Fruit fly (Drosophila melanogaster): ENCODE data around the gene CG11843.

DNA sequence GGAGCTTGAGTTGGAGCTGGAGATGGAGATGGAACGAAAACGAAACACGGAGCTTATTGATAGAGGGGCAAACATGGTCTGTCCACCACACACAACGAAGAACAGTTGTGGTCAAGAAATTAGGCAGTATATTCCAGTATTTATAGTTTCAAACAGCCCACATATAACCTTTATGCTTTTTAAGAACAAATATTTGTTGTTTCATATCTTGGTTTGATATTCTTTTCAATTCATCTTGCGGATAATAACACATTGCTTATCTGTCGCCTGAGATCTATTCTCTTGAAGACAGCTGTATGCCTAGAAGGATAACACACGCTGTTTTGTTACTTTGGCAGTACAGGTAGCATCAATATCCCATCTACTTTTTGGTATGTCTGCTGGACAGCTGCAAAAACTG, 18.7 kb downstream of the CG11843 start:
- no peak for TF ChIP-seq br (GFP tag; optimal IDR thresholded peaks at IDR 0.05)
- TF ChIP-seq dsf (GFP tag; optimal IDR thresholded peaks at IDR 0.05; ENCODE audit: borderline replicate concordance): no peak
- TF ChIP-seq lola (GFP tag; optimal IDR thresholded peaks at IDR 0.05): no peak
- TF ChIP-seq dmrt93B (GFP tag; optimal IDR thresholded peaks at IDR 0.05): no peak
- TF ChIP-seq HLH106 (tag; optimal IDR thresholded peaks at IDR 0.05): no peak
- TF ChIP-seq h (GFP tag; optimal IDR thresholded peaks at IDR 0.05): peak; percentile 44
- TF ChIP-seq psq (GFP tag; optimal IDR thresholded peaks at IDR 0.05): peak; percentile 25
- TF ChIP-seq dl (GFP tag; optimal IDR thresholded peaks at IDR 0.05; ENCODE audit: insufficient read depth in 1 of 2, partially characterized antibody in 2 of 2): no peak
- TF ChIP-seq Dfd (GFP tag; optimal IDR thresholded peaks at IDR 0.05): no peak
- TF ChIP-seq Hnf4 (GFP tag; optimal IDR thresholded peaks at IDR 0.05): no peak
- no peak for TF ChIP-seq Abd-B (GFP tag; optimal IDR thresholded peaks at IDR 0.05)
- TF ChIP-seq foxo (GFP tag; optimal IDR thresholded peaks at IDR 0.05): peak in 1 of 2 experiments; percentile 25
- no peak for TF ChIP-seq jim (GFP tag; optimal IDR thresholded peaks at IDR 0.05)
- no peak for TF ChIP-seq Rel (GFP tag; optimal IDR thresholded peaks at IDR 0.05)
- no peak for TF ChIP-seq Rel (tag; optimal IDR thresholded peaks at IDR 0.05)

Data from whole organism, wandering third instar larva.